Fruit fly (Drosophila melanogaster) whole organism: ENCODE data around the gene CG2267.

ENCODE experiments used
- CG8478 ChIP-seq: fragments of >200 bp; optimal IDR thresholded peaks from 2 replicates; lab custom pipeline; 2018; ENCODE audit warnings: inconsistent platforms
- Dll ChIP-seq: fragments of >200 bp; optimal IDR thresholded peaks from 2 replicates; lab custom pipeline; 2017
- EcR ChIP-seq, 2 experiments: fragments of >200 bp; optimal IDR thresholded peaks; 2 replicates each; lab custom pipeline; 2017; ENCODE audit warnings: missing biosample characterization in 2 of 2, missing genetic modification characterization in 2 of 2, missing genetic modification reagents in 2 of 2
- pan ChIP-seq: fragments of >200 bp; optimal IDR thresholded peaks from 2 replicates; lab custom pipeline; 2017
- psq ChIP-seq: fragments of >200 bp; optimal IDR thresholded peaks from 2 replicates; lab custom pipeline; 2017
- usp ChIP-seq: fragments of >200 bp; optimal IDR thresholded peaks from 2 replicates; lab custom pipeline; 2017; ENCODE audit warnings: missing biosample characterization, missing genetic modification characterization, mixed read lengths

CG2267 gene

dm6 chr3R:30628928-30629327 is at the start of gene CG2267:
CG2267 (minus strand) TSS chr3R:30629028.
- TF ChIP-seq psq (no peak), EcR (GFP tag; optimal IDR thresholded peaks at IDR 0.05; lab: Kevin White, UChicago) (no peak), Dll (lab: Kevin White, UChicago) (no peak), usp (GFP tag; lab: Kevin White, UChicago) (no peak), CG8478 (no peak), pan (lab: Kevin White, UChicago) (no peak)

- TF ChIP-seq psq (no peak), Dll (lab: Kevin White, UChicago) (no peak)
Measured at dm6 chr3R:30649661-30650060, 20.8 kb upstream of the CG2267 start, which contains the start of gene CG34433. CG34433 (plus strand) TSS chr3R:30649961.

DNA sequence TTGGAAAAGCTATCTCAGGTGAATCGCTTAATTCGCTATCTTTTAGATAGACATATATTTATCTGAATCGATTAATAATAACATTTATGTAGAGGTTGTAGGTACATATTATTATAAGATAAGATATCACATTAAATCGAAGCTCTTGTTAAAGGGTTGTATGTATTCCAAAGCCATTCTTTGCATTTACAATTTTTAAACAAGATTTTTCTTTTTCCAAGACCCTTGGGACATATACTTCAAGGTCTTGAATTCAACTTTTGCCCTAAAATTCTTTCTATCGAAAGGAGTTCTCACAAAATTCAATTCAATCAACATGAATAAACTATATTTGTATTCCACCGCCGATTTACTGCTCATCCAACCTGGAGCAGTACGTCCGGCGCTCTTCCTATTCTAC is 20.0 kb upstream of the CG2267 start, which contains the start of gene CG34432:
Gene CG34432 (plus strand): TSS at position 301 of the 400 bp plus-strand sequence.
- no peak for TF ChIP-seq usp (GFP tag; lab: Kevin White, UChicago)
- no peak for TF ChIP-seq EcR (GFP tag; optimal IDR thresholded peaks at IDR 0.05; lab: Kevin White, UChicago)
- no peak for TF ChIP-seq pan (lab: Kevin White, UChicago)
- no peak for TF ChIP-seq CG8478
- no peak for TF ChIP-seq Dll (lab: Kevin White, UChicago)
- TF ChIP-seq psq = no peak

DNA sequence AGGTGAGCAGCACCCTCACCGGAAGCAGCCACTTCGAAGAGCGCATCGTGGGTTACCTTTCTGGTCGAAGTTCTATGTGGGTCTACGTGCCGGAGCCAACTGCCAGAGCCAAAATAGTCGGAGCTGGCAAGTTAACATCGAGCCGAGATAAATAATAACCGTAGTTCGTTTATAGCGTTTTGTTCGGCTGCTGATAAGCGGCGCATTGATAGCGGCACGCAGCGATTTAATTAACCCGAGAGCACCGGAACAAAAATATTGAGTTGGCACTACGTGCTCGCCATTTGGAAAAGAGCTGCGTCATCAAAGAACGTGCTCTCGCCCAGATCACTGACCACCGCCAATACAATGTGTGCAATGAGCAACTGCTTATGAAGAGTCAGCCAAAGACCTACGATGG is 19.6 kb upstream of the CG2267 start, which contains the start of gene PH4alphaPV:
Gene PH4alphaPV (minus strand): TSS at position 101 of the 400 bp plus-strand sequence.
- TF ChIP-seq pan (lab: Kevin White, UChicago) = no peak
- TF ChIP-seq Dll (lab: Kevin White, UChicago) = no peak
- TF ChIP-seq psq = no peak
- no peak for TF ChIP-seq usp (GFP tag; lab: Kevin White, UChicago)
- TF ChIP-seq EcR (GFP tag; optimal IDR thresholded peaks at IDR 0.05; lab: Kevin White, UChicago) = no peak
- no peak for TF ChIP-seq CG8478

- TF ChIP-seq EcR (GFP tag; optimal IDR thresholded peaks at IDR 0.05; lab: Kevin White, UChicago) = no peak
- no peak for TF ChIP-seq usp (GFP tag; lab: Kevin White, UChicago)
- no peak for TF ChIP-seq psq
Measured at dm6 chr3R:30645780-30646179, 17.0 kb upstream of the CG2267 start, which contains the start of gene CG31013. CG31013 (minus strand) TSS chr3R:30645880.

dm6 chr3R:30643240-30643639 is 14.4 kb upstream of the CG2267 start:
- no peak for TF ChIP-seq EcR (GFP tag; optimal IDR thresholded peaks at IDR 0.05; lab: Kevin White, UChicago)
- TF ChIP-seq CG8478 = no peak
- no peak for TF ChIP-seq pan (lab: Kevin White, UChicago)
- TF ChIP-seq usp (GFP tag; lab: Kevin White, UChicago) = no peak

DNA sequence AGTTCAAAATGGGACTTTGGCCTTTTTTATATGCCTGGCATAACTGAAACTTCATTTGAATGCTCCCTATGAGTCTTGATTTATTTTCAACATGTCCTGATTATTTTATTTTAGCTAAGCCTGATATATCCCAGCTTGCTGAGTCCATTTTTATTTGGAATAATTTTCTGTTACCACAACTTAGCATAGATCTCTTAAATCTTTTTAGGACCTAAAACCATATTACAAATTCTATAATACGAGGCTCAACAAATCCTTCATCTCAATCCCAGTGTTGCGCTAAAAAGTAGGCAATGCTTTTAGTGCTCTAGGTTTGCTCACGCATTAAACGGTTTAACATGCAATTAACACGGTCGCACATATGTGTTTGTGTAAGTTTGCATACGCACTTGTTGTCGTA is 7.0 kb downstream of the CG2267 start, which contains the start of gene CG44954:
Gene CG44954 (minus strand): TSS at position 101 of the 400 bp plus-strand sequence.
- TF ChIP-seq pan (lab: Kevin White, UChicago) (no peak), CG8478 (no peak), usp (GFP tag; lab: Kevin White, UChicago) (no peak), EcR (GFP tag; optimal IDR thresholded peaks at IDR 0.05; lab: Kevin White, UChicago) (no peak), psq (no peak), Dll (lab: Kevin White, UChicago) (no peak)

- TF ChIP-seq usp (GFP tag; lab: Kevin White, UChicago) = no peak
- TF ChIP-seq CG8478 = no peak
Measured at dm6 chr3R:30617457-30617856, 11.4 kb downstream of the CG2267 start.

dm6 chr3R:30616098-30616857 is 12.6 kb downstream of the CG2267 start:
- TF ChIP-seq pan (lab: Kevin White, UChicago) = no peak
- TF ChIP-seq EcR (GFP tag; optimal IDR thresholded peaks at IDR 0.05; lab: Kevin White, UChicago) = no peak
- TF ChIP-seq usp (GFP tag; lab: Kevin White, UChicago) = no peak
- TF ChIP-seq CG8478 = no peak
- TF ChIP-seq psq = no peak

DNA sequence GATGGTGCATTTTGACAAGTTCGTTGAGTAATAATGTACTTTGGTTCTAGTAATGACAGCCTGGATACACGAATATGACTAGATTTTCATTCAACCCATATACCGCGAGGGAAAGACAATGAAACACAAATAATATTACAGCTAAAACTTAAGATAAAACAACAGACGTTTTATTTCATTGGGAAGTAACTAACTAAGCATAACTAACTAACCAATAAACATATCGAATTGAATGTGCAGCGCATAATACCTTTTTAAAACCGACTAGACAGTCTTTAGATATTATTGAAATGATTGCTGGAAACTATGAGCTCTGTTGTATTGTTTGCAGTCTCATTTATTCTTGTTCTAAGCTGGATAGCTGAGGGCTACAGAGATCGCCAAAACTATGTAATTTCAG is 22.9 kb downstream of the CG2267 start, which contains the start of gene CG31016:
Gene CG31016 (plus strand): TSS at position 301 of the 400 bp plus-strand sequence.
- TF ChIP-seq pan (lab: Kevin White, UChicago) (no peak), usp (GFP tag; lab: Kevin White, UChicago) (no peak), psq (no peak), CG8478 (no peak), EcR (GFP tag; optimal IDR thresholded peaks at IDR 0.05; lab: Kevin White, UChicago) (no peak), Dll (lab: Kevin White, UChicago) (no peak)

- TF ChIP-seq EcR (GFP tag; optimal IDR thresholded peaks at IDR 0.05; lab: Kevin White, UChicago) (no peak), usp (GFP tag; lab: Kevin White, UChicago) (no peak), psq (no peak), Dll (lab: Kevin White, UChicago) (no peak)
Measured at dm6 chr3R:30603881-30604280, 24.9 kb downstream of the CG2267 start, which contains the start of gene PH4alphaNE3. PH4alphaNE3 (plus strand) TSS chr3R:30604181.

DNA sequence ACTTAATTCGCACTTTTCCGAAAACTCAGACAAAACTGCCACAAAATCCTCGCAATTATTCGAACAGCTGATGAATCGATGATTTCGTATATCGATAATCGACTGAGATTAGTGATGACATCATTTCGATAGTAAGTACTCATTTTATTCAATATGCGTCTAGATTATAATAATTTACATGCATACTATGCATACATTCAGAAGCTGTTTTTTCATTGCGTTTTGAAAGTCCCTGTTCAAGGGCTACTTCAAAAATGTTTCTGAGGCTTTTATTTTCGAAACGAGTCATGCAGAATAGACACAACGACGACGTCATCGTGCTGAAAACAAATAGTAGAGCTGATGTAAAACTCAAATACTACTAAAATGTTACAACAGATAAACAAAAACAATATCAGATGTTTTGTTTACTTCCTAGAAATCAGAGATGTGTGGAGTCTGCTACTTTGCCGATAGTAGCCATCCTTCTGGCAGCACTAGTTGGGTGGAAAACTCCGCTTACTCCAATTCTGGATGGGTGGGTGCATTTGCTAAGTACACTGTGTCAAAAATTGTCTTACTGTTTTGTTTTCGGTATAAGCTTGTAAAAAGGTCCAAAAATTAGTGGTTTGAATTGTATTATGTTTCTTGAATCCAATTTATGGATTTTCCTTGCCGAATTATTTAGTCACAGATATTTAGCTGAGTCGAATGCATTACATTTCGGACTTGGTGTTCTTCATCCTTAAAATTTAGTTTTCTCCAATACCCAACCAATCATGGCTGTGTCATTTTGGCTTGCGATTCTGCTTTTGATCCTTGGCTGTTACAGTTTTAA is 27.2 kb downstream of the CG2267 start, which contains the start of the genes CG2246 and CG31021:
Gene CG2246 (minus strand): TSS at position 50 of the 817 bp plus-strand sequence.
Gene CG31021 (plus strand): TSS at position 767 of the 817 bp plus-strand sequence.
- TF ChIP-seq usp (GFP tag; lab: Kevin White, UChicago) (no peak), pan (lab: Kevin White, UChicago) (no peak), CG8478 (no peak), EcR (GFP tag; optimal IDR thresholded peaks at IDR 0.05; lab: Kevin White, UChicago) (no peak), Dll (lab: Kevin White, UChicago) (no peak), psq (no peak)
